Worm (Caenorhabditis elegans) whole organism, L2 larva: ENCODE results near the gene sma-4.

Experiments used
- C34F6.9 ChIP-seq: fragments of 150-350 bp; optimal IDR thresholded peaks from 2 replicates; lab custom pipeline; 2014; ENCODE audit warnings: missing biosample characterization, missing genetic modification characterization
- F13H6.1 ChIP-seq: sonication (generic microtip); optimal IDR thresholded peaks from 2 replicates; lab custom pipeline; 2016; ENCODE audit warnings: missing genetic modification characterization, missing compliant biosample characterization
- R02D3.7 ChIP-seq: fragments of 150-350 bp; optimal IDR thresholded peaks from 2 replicates; lab custom pipeline; 2014; ENCODE audit warnings: missing biosample characterization, missing genetic modification characterization
- Y55F3AM.14 ChIP-seq: fragments of 200-800 bp; sonication (Bioruptor generic); optimal IDR thresholded peaks from 2 replicates; lab custom pipeline; 2018; ENCODE audit warnings: mild to moderate bottlenecking, missing genetic modification characterization, missing compliant biosample characterization
- aly-2 ChIP-seq: fragments of 150-350 bp; optimal IDR thresholded peaks from 2 replicates; lab custom pipeline; 2014; ENCODE audit warnings: missing biosample characterization, missing genetic modification characterization
- blmp-1 ChIP-seq: sonication (generic microtip); optimal IDR thresholded peaks from 2 replicates; lab custom pipeline; 2017; ENCODE audit warnings: missing genetic modification characterization, mild to moderate bottlenecking, missing compliant biosample characterization, antibody characterized with exemption, moderate library complexity; ENCODE audit not compliant: insufficient read depth
- ceh-82 ChIP-seq: fragments of 150-350 bp; optimal IDR thresholded peaks from 2 replicates; lab custom pipeline; 2014; ENCODE audit warnings: missing biosample characterization, missing genetic modification characterization
- crh-2 ChIP-seq: sonication (generic microtip); optimal IDR thresholded peaks from 2 replicates; lab custom pipeline; 2017; ENCODE audit warnings: missing biosample characterization, missing genetic modification characterization
- dmd-4 ChIP-seq: sonication (generic microtip); optimal IDR thresholded peaks from 2 replicates; lab custom pipeline; 2017; ENCODE audit warnings: missing biosample characterization, missing genetic modification characterization
- egl-27 ChIP-seq: sonication (generic microtip); optimal IDR thresholded peaks from 3 replicates; lab custom pipeline; 2017; ENCODE audit warnings: missing biosample characterization, missing genetic modification reagents, missing genetic modification characterization
- elt-1 ChIP-seq: fragments of 150-350 bp; optimal IDR thresholded peaks from 2 replicates; lab custom pipeline; 2014; ENCODE audit warnings: missing biosample characterization, missing genetic modification characterization
- fos-1 ChIP-seq: fragments of 150-350 bp; optimal IDR thresholded peaks from 2 replicates; lab custom pipeline; 2014; ENCODE audit warnings: missing biosample characterization, missing genetic modification characterization
- gmeb-1 ChIP-seq: fragments of 150-350 bp; optimal IDR thresholded peaks from 2 replicates; lab custom pipeline; 2014; ENCODE audit warnings: missing biosample characterization, missing genetic modification characterization
- lin-11 ChIP-seq: fragments of 150-350 bp; sonication (generic microtip); optimal IDR thresholded peaks from 2 replicates; lab custom pipeline; 2014; ENCODE audit warnings: missing biosample characterization, missing genetic modification characterization, inconsistent platforms, mixed read lengths
- lin-13 ChIP-seq: fragments of 150-350 bp; optimal IDR thresholded peaks from 2 replicates; lab custom pipeline; 2014; ENCODE audit warnings: missing biosample characterization, missing genetic modification reagents, missing genetic modification characterization
- lin-39 ChIP-seq: fragments of 150-350 bp; optimal IDR thresholded peaks from 2 replicates; lab custom pipeline; 2014; ENCODE audit warnings: missing biosample characterization, missing genetic modification reagents, missing genetic modification characterization
- lsy-2 ChIP-seq, 2 experiments: fragments of 150-350 bp in 1 of 2; sonication (generic microtip) in 1 of 2; optimal IDR thresholded peaks; 2 replicates each; lab custom pipeline; 2014 to 2017; ENCODE audit warnings: missing biosample characterization in 2 of 2, missing genetic modification characterization in 2 of 2
- mab-5 ChIP-seq: fragments of 150-350 bp; optimal IDR thresholded peaks from 2 replicates; lab custom pipeline; 2014; ENCODE audit warnings: missing biosample characterization, missing genetic modification characterization
- mbf-1 ChIP-seq: sonication (generic microtip); optimal IDR thresholded peaks from 2 replicates; lab custom pipeline; 2017; ENCODE audit warnings: missing biosample characterization, missing genetic modification characterization
- mdl-1 ChIP-seq, 2 experiments: fragments of 150-350 bp in 1 of 2; sonication (generic microtip) in 1 of 2; optimal IDR thresholded peaks; 2 replicates each; lab custom pipeline; 2017; ENCODE audit warnings: missing biosample characterization in 2 of 2, missing genetic modification characterization in 2 of 2
- nhr-10 ChIP-seq: sonication (generic microtip); optimal IDR thresholded peaks from 2 replicates; lab custom pipeline; 2017; ENCODE audit warnings: missing biosample characterization, missing genetic modification characterization
- nhr-12 ChIP-seq: fragments of 150-350 bp; optimal IDR thresholded peaks from 2 replicates; lab custom pipeline; 2014; ENCODE audit warnings: missing biosample characterization, missing genetic modification characterization
- nhr-129 ChIP-seq: fragments of 150-350 bp; optimal IDR thresholded peaks from 2 replicates; lab custom pipeline; 2014; ENCODE audit warnings: missing biosample characterization, missing genetic modification characterization
- nhr-23 ChIP-seq: fragments of 150-350 bp; optimal IDR thresholded peaks from 2 replicates; lab custom pipeline; 2014; ENCODE audit warnings: missing biosample characterization, missing genetic modification reagents, missing genetic modification characterization
- nhr-237 ChIP-seq: fragments of 150-350 bp; optimal IDR thresholded peaks from 2 replicates; lab custom pipeline; 2014; ENCODE audit warnings: missing biosample characterization, missing genetic modification characterization
- nhr-6 ChIP-seq: fragments of 150-350 bp; optimal IDR thresholded peaks from 2 replicates; lab custom pipeline; 2014; ENCODE audit warnings: missing biosample characterization, missing genetic modification characterization
- nhr-77 ChIP-seq: fragments of 150-350 bp; optimal IDR thresholded peaks from 2 replicates; lab custom pipeline; 2014; ENCODE audit warnings: missing biosample characterization, missing genetic modification characterization
- peb-1 ChIP-seq: fragments of 150-350 bp; optimal IDR thresholded peaks from 2 replicates; lab custom pipeline; 2014; ENCODE audit warnings: missing biosample characterization, missing genetic modification characterization
- sem-4 ChIP-seq: fragments of 150-350 bp; optimal IDR thresholded peaks from 2 replicates; lab custom pipeline; 2014; ENCODE audit warnings: missing biosample characterization, missing genetic modification reagents, missing genetic modification characterization
- skn-1 ChIP-seq: sonication (generic microtip); optimal IDR thresholded peaks from 2 replicates; lab custom pipeline; 2017; ENCODE audit warnings: missing biosample characterization, missing genetic modification characterization
- sma-3 ChIP-seq: sonication (generic microtip); optimal IDR thresholded peaks from 2 replicates; lab custom pipeline; 2016; ENCODE audit warnings: missing genetic modification reagents, missing genetic modification characterization, missing compliant biosample characterization
- snpc-4 ChIP-seq: fragments of 150-350 bp; optimal IDR thresholded peaks from 2 replicates; lab custom pipeline; 2014; ENCODE audit warnings: missing biosample characterization, missing genetic modification characterization
- unc-39 ChIP-seq: fragments of 150-350 bp; optimal IDR thresholded peaks from 2 replicates; lab custom pipeline; 2014; ENCODE audit warnings: missing biosample characterization, missing genetic modification characterization
- unc-55 ChIP-seq: fragments of 150-350 bp; sonication (generic microtip); optimal IDR thresholded peaks from 3 replicates; lab custom pipeline; 2014; ENCODE audit warnings: missing biosample characterization, missing genetic modification reagents, missing genetic modification characterization
- unc-62 ChIP-seq: fragments of 150-350 bp; optimal IDR thresholded peaks from 2 replicates; lab custom pipeline; 2014; ENCODE audit warnings: missing biosample characterization, missing genetic modification reagents, missing genetic modification characterization
- zag-1 ChIP-seq: fragments of 150-350 bp; optimal IDR thresholded peaks from 2 replicates; lab custom pipeline; 2014; ENCODE audit warnings: missing biosample characterization, missing genetic modification characterization
- ztf-11 ChIP-seq: sonication (generic microtip); optimal IDR thresholded peaks from 2 replicates; lab custom pipeline; 2017; ENCODE audit warnings: missing biosample characterization, missing genetic modification characterization
- ztf-4 ChIP-seq: fragments of 150-350 bp; optimal IDR thresholded peaks from 2 replicates; lab custom pipeline; 2014; ENCODE audit warnings: missing biosample characterization, missing genetic modification characterization

Gene sma-4

DNA sequence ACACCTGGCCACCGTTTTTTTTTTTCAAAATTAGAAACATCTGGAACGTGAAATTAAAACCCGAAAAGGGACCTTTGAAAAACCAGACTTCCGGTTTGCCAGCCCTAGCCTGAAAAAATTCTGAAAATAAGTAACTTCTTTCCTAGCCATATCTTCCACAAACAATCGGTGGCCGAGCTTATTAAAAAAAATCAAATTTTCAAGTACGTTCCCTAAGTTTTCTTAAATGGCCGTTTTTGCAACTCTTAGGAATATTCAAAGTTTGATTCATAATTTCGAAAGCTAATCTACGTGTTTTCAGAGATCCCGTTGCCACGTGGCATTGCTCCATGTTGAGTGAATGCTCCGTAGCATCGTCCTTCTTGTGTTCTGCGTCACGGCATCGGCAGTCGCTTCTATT lies 7.6 kb downstream of the sma-4 start, which contains the start of gene R12B2.8:
Gene R12B2.8, plus strand, starts transcription at position 301 of the 400 bp plus-strand sequence.
- TF ChIP-seq mab-5 (tag; lab: Kevin White, UChicago), result no peak
- TF ChIP-seq ztf-11 (tag; lab: Kevin White, UChicago), result no peak
- TF ChIP-seq nhr-129 (tag; lab: Kevin White, UChicago), result no peak
- TF ChIP-seq Y55F3AM.14 (GFP tag; lab: Kevin White, UChicago), result no peak
- no peak for TF ChIP-seq snpc-4
- no peak for TF ChIP-seq unc-39 (tag; lab: Kevin White, UChicago)
- no peak for TF ChIP-seq sma-3 (GFP tag; lab: Kevin White, UChicago)
- TF ChIP-seq nhr-12 (tag; lab: Kevin White, UChicago), result no peak
- no peak for TF ChIP-seq elt-1 (tag; lab: Kevin White, UChicago)
- no peak for TF ChIP-seq sem-4 (tag; lab: Kevin White, UChicago)
- TF ChIP-seq lsy-2 (tag; optimal IDR thresholded peaks at IDR 0.05; lab: Kevin White, UChicago), result no peak
- TF ChIP-seq skn-1, result no peak
- no peak for TF ChIP-seq mbf-1 (tag; lab: Kevin White, UChicago)
- TF ChIP-seq nhr-237 (tag; lab: Kevin White, UChicago), result no peak
- TF ChIP-seq dmd-4 (tag; lab: Kevin White, UChicago), result no peak
- no peak for TF ChIP-seq nhr-6 (tag; lab: Kevin White, UChicago)
- TF ChIP-seq ztf-4 (tag; lab: Kevin White, UChicago), result no peak
- TF ChIP-seq ceh-82 (tag; lab: Kevin White, UChicago), result no peak
- TF ChIP-seq aly-2 (tag; lab: Kevin White, UChicago), result no peak
- TF ChIP-seq R02D3.7 (tag; lab: Kevin White, UChicago), result no peak

DNA sequence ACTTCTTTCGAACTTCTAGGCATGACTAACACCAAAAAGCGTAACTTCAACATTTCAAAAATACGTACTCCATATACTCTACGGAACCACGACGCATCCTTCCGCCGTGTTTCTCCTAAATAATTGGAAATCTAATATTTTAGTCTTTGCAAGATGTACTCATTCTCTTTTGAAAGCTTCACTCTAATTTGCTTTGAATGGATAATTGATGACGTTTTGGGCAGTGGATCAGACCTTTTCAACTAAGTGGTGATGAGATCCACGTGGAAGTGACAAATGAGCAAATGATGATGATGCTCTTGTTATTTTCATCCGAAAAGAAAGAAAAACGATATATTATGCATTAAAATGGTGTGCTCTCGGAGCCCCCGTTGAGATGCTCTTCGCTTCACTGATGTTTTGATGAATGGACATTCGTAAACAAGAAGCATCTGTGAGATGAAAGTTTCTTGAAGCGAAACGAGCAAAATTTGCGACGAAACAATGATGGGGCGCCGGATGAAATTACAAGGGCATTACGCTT lies 8.5 kb downstream of the sma-4 start:
- TF ChIP-seq crh-2 (tag; lab: Kevin White, UChicago) (peak; percentile 4), aly-2 (tag; lab: Kevin White, UChicago) (no peak), zag-1 (tag; lab: Kevin White, UChicago) (peak; percentile 18), unc-55 (peak; percentile 3)

DNA sequence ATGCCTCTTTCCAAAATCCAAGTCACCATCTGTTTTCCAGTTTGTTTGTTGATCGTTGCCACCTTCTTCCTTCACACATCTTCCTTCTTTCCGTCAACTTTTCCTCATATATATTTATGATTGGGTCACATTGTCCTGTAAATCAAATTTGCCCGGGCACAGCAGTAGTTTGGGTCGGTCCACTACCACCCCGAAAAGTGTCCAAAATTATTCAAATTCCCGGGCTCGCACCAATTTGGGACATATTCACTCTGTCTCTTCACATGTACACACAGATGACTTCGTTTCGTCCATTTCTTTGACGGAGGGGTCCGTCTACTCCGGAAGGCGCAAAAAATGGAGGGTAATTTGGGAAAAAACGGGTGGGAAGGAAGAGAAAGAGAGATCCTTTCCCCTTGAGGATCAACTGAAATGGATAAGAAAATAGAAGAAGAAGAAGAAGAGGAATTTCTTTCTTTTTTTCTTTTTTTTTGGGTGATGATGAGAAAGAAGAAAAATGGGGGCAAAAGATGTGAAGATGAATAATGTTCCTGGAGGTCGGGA lies 10.9 kb downstream of the sma-4 start:
- TF ChIP-seq lin-11 (tag; lab: Kevin White, UChicago) (no peak), F13H6.1 (peak; percentile 48), mdl-1 (tag; optimal IDR thresholded peaks at IDR 0.05; lab: Kevin White, UChicago) (no peak), ceh-82 (tag; lab: Kevin White, UChicago) (no peak), zag-1 (tag; lab: Kevin White, UChicago) (peak; percentile 3), C34F6.9 (tag; lab: Kevin White, UChicago) (peak; percentile 15), lin-39 (no peak), peb-1 (tag; lab: Kevin White, UChicago) (no peak)

DNA sequence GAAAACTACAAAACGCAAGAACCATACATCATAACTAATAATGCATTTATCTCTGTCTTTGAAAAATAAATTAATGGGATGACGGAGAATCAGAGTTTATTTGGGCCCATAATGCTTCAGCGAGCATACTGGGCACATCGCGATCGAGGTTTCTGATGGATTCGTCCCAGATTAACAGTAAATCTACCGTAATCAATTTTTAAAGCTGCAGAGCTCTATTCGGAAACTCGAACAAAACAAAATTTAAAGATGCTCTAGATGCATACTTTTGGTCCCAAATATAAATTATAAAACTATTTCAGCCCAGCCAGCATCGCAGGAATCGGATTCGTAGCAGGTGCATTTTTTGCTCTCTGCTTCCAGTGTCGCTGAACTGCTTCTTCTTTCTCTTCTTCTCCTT lies 12.0 kb downstream of the sma-4 start:
- TF ChIP-seq ceh-82 (tag; lab: Kevin White, UChicago) (no peak), peb-1 (tag; lab: Kevin White, UChicago) (no peak), fos-1 (tag; lab: Kevin White, UChicago) (no peak), unc-62 (no peak), mdl-1 (tag; optimal IDR thresholded peaks at IDR 0.05; lab: Kevin White, UChicago) (no peak), lsy-2 (tag; optimal IDR thresholded peaks at IDR 0.05; lab: Kevin White, UChicago) (no peak)

DNA sequence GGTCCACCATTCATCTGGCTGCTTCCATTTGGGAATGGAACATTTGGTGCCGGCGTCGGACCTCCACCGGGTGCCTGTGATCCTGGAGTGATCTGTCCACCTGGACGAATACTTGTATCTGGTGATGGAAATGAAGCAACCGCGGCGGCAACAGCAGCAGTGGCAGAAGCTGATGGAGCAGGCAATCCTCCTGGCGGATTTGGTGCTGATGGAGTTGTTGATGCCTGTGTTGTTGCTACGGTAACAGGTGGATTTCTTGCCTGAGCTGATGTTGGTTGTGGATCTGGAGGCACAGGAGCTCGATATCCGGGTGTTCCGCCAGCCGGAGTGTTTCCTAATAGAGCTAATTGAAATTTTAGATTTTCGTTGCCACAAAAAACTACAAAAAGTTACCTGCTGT lies 16.4 kb downstream of the sma-4 start:
- TF ChIP-seq lin-11 (tag; lab: Kevin White, UChicago) (no peak), sem-4 (tag; lab: Kevin White, UChicago) (no peak), nhr-12 (tag; lab: Kevin White, UChicago) (no peak), peb-1 (tag; lab: Kevin White, UChicago) (no peak), nhr-77 (tag; lab: Kevin White, UChicago) (no peak), ztf-11 (tag; lab: Kevin White, UChicago) (no peak), fos-1 (tag; lab: Kevin White, UChicago) (no peak), gmeb-1 (no peak), lin-13 (GFP tag; lab: Kevin White, UChicago) (no peak), blmp-1 (tag; lab: Kevin White, UChicago) (no peak), nhr-237 (tag; lab: Kevin White, UChicago) (no peak), mab-5 (tag; lab: Kevin White, UChicago) (no peak), egl-27 (tag; lab: Kevin White, UChicago) (no peak), nhr-6 (tag; lab: Kevin White, UChicago) (no peak), nhr-10 (tag; lab: Kevin White, UChicago) (no peak), nhr-23 (no peak), skn-1 (no peak)
